Worm (Caenorhabditis elegans) whole organism, young adult: Measurements from ENCODE around the gene C34F6.10.

Experiments
- K12H6.12 ChIP-seq: fragments of 200-800 bp; sonication (Bioruptor generic); optimal IDR thresholded peaks from 2 replicates; lab custom pipeline; 2018; ENCODE audit warnings: mild to moderate bottlenecking, missing genetic modification characterization, missing compliant biosample characterization
- attf-6 ChIP-seq: fragments of 200-800 bp; sonication (Bioruptor generic); IDR thresholded peaks from 2 replicates; pipeline ENCODE4 v1.3.6; 2022; ENCODE audit warnings: missing genetic modification reagents, missing genetic modification characterization, missing compliant biosample characterization
- let-607 ChIP-seq, 2 experiments: fragments of 200-800 bp in 1 of 2; sonication (Bioruptor generic) in 1 of 2; sonication (generic microtip) in 1 of 2; optimal IDR thresholded peaks; 2 replicates each; lab custom pipeline; 2016 to 2018; ENCODE audit warnings: mild to moderate bottlenecking in 2 of 2, missing compliant biosample characterization in 2 of 2, missing genetic modification characterization in 2 of 2, moderate library complexity in 2 of 2, missing genotype in 1 of 2
- lin-35 ChIP-seq, 3 experiments: fragments of 150-350 bp in 2 of 3; sonication (generic microtip) in 1 of 3; optimal IDR thresholded peaks; 2 replicates each; lab custom pipeline; 2014 to 2018; ENCODE audit warnings: missing biosample characterization in 3 of 3, missing genetic modification characterization in 3 of 3, missing genetic modification reagents in 3 of 3
- mes-4 ChIP-seq: sonication (generic microtip); optimal IDR thresholded peaks from 2 replicates; lab custom pipeline; 2016; ENCODE audit warnings: missing genotype, missing genetic modification characterization, missing compliant biosample characterization
- nfya-1 ChIP-seq: sonication (generic microtip); optimal IDR thresholded peaks from 2 replicates; lab custom pipeline; 2017; ENCODE audit warnings: antibody characterized with exemption, missing compliant biosample characterization, missing genetic modification characterization, borderline replicate concordance; ENCODE audit not compliant: insufficient read depth
- nhr-27 ChIP-seq: fragments of 200-800 bp; sonication (Bioruptor generic); optimal IDR thresholded peaks from 2 replicates; lab custom pipeline; 2018; ENCODE audit warnings: mild to moderate bottlenecking, missing genetic modification characterization, moderate library complexity, missing compliant biosample characterization
- nhr-90 ChIP-seq: sonication (generic microtip); optimal IDR thresholded peaks from 2 replicates; lab custom pipeline; 2016; ENCODE audit warnings: missing genotype, mild to moderate bottlenecking, missing genetic modification characterization, missing compliant biosample characterization
- pha-4 ChIP-seq: fragments of 150-350 bp; sonication (generic microtip); optimal IDR thresholded peaks from 2 replicates; lab custom pipeline; 2014; ENCODE audit warnings: missing biosample characterization, missing genetic modification reagents, missing genetic modification characterization
- repo-1 ChIP-seq: sonication (generic microtip); optimal IDR thresholded peaks from 2 replicates; lab custom pipeline; 2017; ENCODE audit warnings: mild to moderate bottlenecking, missing genetic modification characterization, missing compliant biosample characterization
- rpc-1 ChIP-seq, 2 experiments: fragments of 150-350 bp in 1 of 2; sonication (generic microtip) in 1 of 2; optimal IDR thresholded peaks; 2 replicates each; lab custom pipeline; 2014 to 2018; ENCODE audit warnings: missing biosample characterization in 1 of 2, missing genetic modification characterization in 1 of 2, missing genetic modification reagents in 1 of 2, missing genotype in 1 of 2
- sea-2 ChIP-seq: fragments of 200-800 bp; sonication (Bioruptor generic); IDR thresholded peaks from 2 replicates; pipeline ENCODE4 v1.3.6; 2022; ENCODE audit warnings: missing genetic modification characterization, missing compliant biosample characterization
- unc-130 ChIP-seq: sonication (generic microtip); optimal IDR thresholded peaks from 2 replicates; lab custom pipeline; 2016; ENCODE audit warnings: missing genetic modification reagents, missing genetic modification characterization, missing compliant biosample characterization
- ztf-18 ChIP-seq: sonication (generic microtip); optimal IDR thresholded peaks from 2 replicates; lab custom pipeline; 2016; ENCODE audit warnings: missing genotype, mild to moderate bottlenecking, missing genetic modification characterization, missing compliant biosample characterization

ce11 chrX:11185498-11185897, 54.9 kb downstream of the C34F6.10 start, which contains the start of gene gnrr-7:
- TF ChIP-seq sea-2: no peak
- no peak for TF ChIP-seq K12H6.12 (tag; lab: Kevin White, UChicago)
- TF ChIP-seq pha-4 (tag; lab: Kevin White, UChicago): no peak
- TF ChIP-seq rpc-1 (optimal IDR thresholded peaks at IDR 0.05; lab: Kevin White, UChicago): no peak
- TF ChIP-seq rpc-1 (tag; optimal IDR thresholded peaks at IDR 0.05; lab: Kevin White, UChicago): no peak
- no peak for TF ChIP-seq let-607 (tag; optimal IDR thresholded peaks at IDR 0.05; lab: Kevin White, UChicago)
- TF ChIP-seq nfya-1 (tag; lab: Kevin White, UChicago): no peak
- TF ChIP-seq lin-35 (GFP tag; optimal IDR thresholded peaks at IDR 0.05; lab: Kevin White, UChicago): no peak
- TF ChIP-seq nhr-90: no peak
- TF ChIP-seq attf-6 (GFP tag; lab: Robert Waterston, UW): no peak
- TF ChIP-seq nhr-27 (tag; lab: Kevin White, UChicago): no peak
- no peak for TF ChIP-seq mes-4 (tag; lab: Kevin White, UChicago)
- no peak for TF ChIP-seq repo-1 (tag; lab: Kevin White, UChicago)
- no peak for TF ChIP-seq ztf-18
- no peak for TF ChIP-seq unc-130 (GFP tag; lab: Kevin White, UChicago)
